Fruit fly (Drosophila melanogaster) whole organism, pupa: ENCODE measurements around the gene omd.

Experiments
- CG10348 ChIP-seq: fragments of 200-800 bp; sonication (Bioruptor generic); IDR thresholded peaks from 2 replicates; pipeline ENCODE4 v1.3.6; 2022; ENCODE audit warnings: missing biosample characterization, missing genetic modification characterization
- CG12605 ChIP-seq: fragments of 200-800 bp; sonication (Bioruptor generic); IDR thresholded peaks from 2 replicates; pipeline ENCODE4 v1.3.6; 2022; ENCODE audit warnings: missing biosample characterization, missing genetic modification characterization
- CG13204 ChIP-seq: fragments of 200-800 bp; sonication (Bioruptor generic); optimal IDR thresholded peaks from 2 replicates; lab custom pipeline; 2018; ENCODE audit warnings: missing biosample characterization, mild to moderate bottlenecking, missing genetic modification characterization, moderate library complexity
- CG14655 ChIP-seq: fragments of 200-800 bp; sonication (Bioruptor generic); optimal IDR thresholded peaks from 3 replicates; lab custom pipeline; 2017; ENCODE audit warnings: mild to moderate bottlenecking, missing biosample characterization, missing genetic modification reagents, missing genetic modification characterization
- CG15710 ChIP-seq: fragments of 200-800 bp; sonication (Bioruptor generic); optimal IDR thresholded peaks from 2 replicates; lab custom pipeline; 2018; ENCODE audit warnings: missing biosample characterization, mild to moderate bottlenecking, missing genetic modification characterization, moderate library complexity
- CG17806 ChIP-seq: fragments of 200-800 bp; sonication (Bioruptor generic); optimal IDR thresholded peaks from 2 replicates; lab custom pipeline; 2018; ENCODE audit warnings: missing biosample characterization, mild to moderate bottlenecking, missing genetic modification characterization, moderate library complexity
- CG32121 ChIP-seq: fragments of 200-800 bp; sonication (Bioruptor generic); IDR thresholded peaks from 2 replicates; pipeline ENCODE4 v1.3.6; 2022; ENCODE audit warnings: missing biosample characterization, missing genetic modification characterization
- CG34367 ChIP-seq: fragments of 200-800 bp; sonication (Bioruptor generic); optimal IDR thresholded peaks from 2 replicates; lab custom pipeline; 2018; ENCODE audit warnings: missing biosample characterization, mild to moderate bottlenecking, missing genetic modification characterization
- CG4496 ChIP-seq: fragments of 200-800 bp; sonication (Bioruptor generic); IDR thresholded peaks from 3 replicates; pipeline ENCODE4 v1.3.6; 2022; ENCODE audit warnings: missing biosample characterization, missing genetic modification characterization
- CG8159 ChIP-seq: fragments of 200-800 bp; sonication (Bioruptor generic); optimal IDR thresholded peaks from 3 replicates; lab custom pipeline; 2018; ENCODE audit warnings: missing biosample characterization, mild to moderate bottlenecking, missing genetic modification characterization, moderate library complexity
- CG8301 ChIP-seq: fragments of 200-800 bp; sonication (Bioruptor generic); optimal IDR thresholded peaks from 2 replicates; lab custom pipeline; 2018; ENCODE audit warnings: missing biosample characterization, mild to moderate bottlenecking, missing genetic modification characterization
- CG9948 ChIP-seq: fragments of 200-800 bp; sonication (Bioruptor generic); optimal IDR thresholded peaks from 2 replicates; lab custom pipeline; 2018; ENCODE audit warnings: missing biosample characterization, mild to moderate bottlenecking, missing genetic modification characterization, moderate library complexity
- D1 ChIP-seq: fragments of 200-800 bp; sonication (Bioruptor generic); optimal IDR thresholded peaks from 2 replicates; lab custom pipeline; 2018; ENCODE audit warnings: missing biosample characterization, mild to moderate bottlenecking, missing genetic modification characterization, moderate library complexity
- EcR ChIP-seq: fragments of 200-800 bp; sonication (Bioruptor generic); optimal IDR thresholded peaks from 3 replicates; lab custom pipeline; 2019; ENCODE audit warnings: missing biosample characterization, missing genetic modification characterization, mild to moderate bottlenecking, moderate library complexity, missing genetic modification reagents
- Ets98B ChIP-seq: fragments of 200-800 bp; sonication (Bioruptor generic); IDR thresholded peaks from 2 replicates; pipeline ENCODE4 v1.3.6; 2022; ENCODE audit warnings: missing biosample characterization, missing genetic modification characterization
- Pif1A ChIP-seq: fragments of 200-800 bp; sonication (Bioruptor generic); optimal IDR thresholded peaks from 3 replicates; lab custom pipeline; 2016; ENCODE audit warnings: missing biosample characterization, missing genetic modification characterization
- Pif1B ChIP-seq: fragments of 200-800 bp; sonication (Bioruptor generic); optimal IDR thresholded peaks from 3 replicates; lab custom pipeline; 2016; ENCODE audit warnings: missing biosample characterization, missing genetic modification characterization
- Snoo ChIP-seq: fragments of 200-800 bp; sonication (Bioruptor generic); optimal IDR thresholded peaks from 3 replicates; lab custom pipeline; 2017; ENCODE audit warnings: missing biosample characterization, mild to moderate bottlenecking, missing genetic modification characterization, inconsistent platforms
- fd96Ca ChIP-seq: fragments of 200-800 bp; sonication (Bioruptor generic); IDR thresholded peaks from 3 replicates; pipeline ENCODE4 v1.3.6; 2022; ENCODE audit warnings: missing biosample characterization, missing genetic modification characterization
- gl ChIP-seq: fragments of 200-800 bp; sonication (Bioruptor generic); optimal IDR thresholded peaks from 2 replicates; lab custom pipeline; 2018; ENCODE audit warnings: missing biosample characterization, mild to moderate bottlenecking, missing genetic modification characterization
- rn ChIP-seq: fragments of 200-800 bp; sonication (Bioruptor generic); IDR thresholded peaks from 2 replicates; pipeline ENCODE4 v1.3.6; 2022; ENCODE audit warnings: missing biosample characterization, missing genetic modification characterization

omd gene

dm6 chr3R:13686371-13687211, at the start of gene omd:
Gene omd, minus strand, starts transcription at chr3R:13687210.
- TF ChIP-seq CG34367 (tag; lab: Kevin White, UChicago): peak; percentile 12
- TF ChIP-seq CG32121 (GFP tag; lab: Robert Waterston, UW): peak; percentile 23; the same call in 1 of the 2 replicates
- TF ChIP-seq Pif1A (GFP tag; lab: Kevin White, UChicago): peak; percentile 17
- no peak for TF ChIP-seq Pif1B (GFP tag; lab: Kevin White, UChicago)
- TF ChIP-seq CG4496 (GFP tag; lab: Robert Waterston, UW): peak; percentile 59; the same call in 1 of the 3 replicates
- peak; percentile 54; the same call in 1 of the 2 replicates for TF ChIP-seq Ets98B (GFP tag; lab: Robert Waterston, UW)
- no peak for TF ChIP-seq CG9948
- TF ChIP-seq fd96Ca (GFP tag; lab: Robert Waterston, UW): peak; percentile 67; the same call in 1 of the 3 replicates

- no peak for TF ChIP-seq CG34367 (tag; lab: Kevin White, UChicago)
- no peak for TF ChIP-seq D1
- TF ChIP-seq CG15710: no peak
- TF ChIP-seq Pif1B (GFP tag; lab: Kevin White, UChicago): no peak
- no peak for TF ChIP-seq CG8301 (tag; lab: Kevin White, UChicago)
- TF ChIP-seq CG8159 (tag; lab: Kevin White, UChicago): no peak
- no peak for TF ChIP-seq CG10348 (GFP tag; lab: Robert Waterston, UW)
- TF ChIP-seq CG9948: no peak
- TF ChIP-seq CG14655: no peak
- TF ChIP-seq CG4496 (GFP tag; lab: Robert Waterston, UW): no peak
- no peak for TF ChIP-seq Ets98B (GFP tag; lab: Robert Waterston, UW)
- no peak for TF ChIP-seq CG12605 (GFP tag; lab: Robert Waterston, UW)
- TF ChIP-seq gl (tag; lab: Kevin White, UChicago): no peak
- no peak for TF ChIP-seq rn (GFP tag; lab: Robert Waterston, UW)
- no peak for TF ChIP-seq fd96Ca (GFP tag; lab: Robert Waterston, UW)
- TF ChIP-seq CG13204 (GFP tag; lab: Kevin White, UChicago): no peak
Measured at dm6 chr3R:13735304-13735898, 48.4 kb upstream of the omd start.

dm6 chr3R:13730005-13730404, 43.0 kb upstream of the omd start:
- TF ChIP-seq CG4496 (GFP tag; lab: Robert Waterston, UW) (peak; percentile 51; the same call in 1 of the 3 replicates), CG10348 (GFP tag; lab: Robert Waterston, UW) (no peak)

DNA sequence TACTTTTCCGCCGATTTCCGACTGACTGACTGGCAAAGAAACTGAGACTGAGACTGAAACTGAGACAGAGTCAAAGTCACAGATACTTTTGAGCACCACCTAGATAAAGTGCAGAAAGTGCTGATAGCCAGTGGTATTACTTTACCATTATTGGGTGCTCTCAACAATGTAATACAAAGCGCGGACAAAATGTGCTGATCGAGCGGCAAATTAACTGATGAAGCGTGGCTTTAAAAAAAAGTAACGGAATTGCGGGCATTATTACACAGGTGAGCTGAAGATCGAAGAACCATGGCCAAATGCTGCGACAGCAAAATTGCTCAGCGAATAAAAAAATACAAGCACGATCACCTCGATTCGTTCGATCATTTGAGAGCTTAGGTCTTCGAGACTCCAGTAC, 41.9 kb upstream of the omd start:
- TF ChIP-seq rn (GFP tag; lab: Robert Waterston, UW) (no peak), CG12605 (GFP tag; lab: Robert Waterston, UW) (no peak), CG8159 (tag; lab: Kevin White, UChicago) (no peak), Snoo (tag; lab: Kevin White, UChicago) (no peak), fd96Ca (GFP tag; lab: Robert Waterston, UW) (no peak), CG32121 (GFP tag; lab: Robert Waterston, UW) (no peak), EcR (GFP tag; lab: Kevin White, UChicago) (no peak), Pif1A (GFP tag; lab: Kevin White, UChicago) (no peak), CG10348 (GFP tag; lab: Robert Waterston, UW) (no peak), CG9948 (no peak), D1 (no peak), CG14655 (no peak), gl (tag; lab: Kevin White, UChicago) (no peak), Ets98B (GFP tag; lab: Robert Waterston, UW) (no peak), CG8301 (tag; lab: Kevin White, UChicago) (no peak), CG34367 (tag; lab: Kevin White, UChicago) (no peak)

- TF ChIP-seq CG14655 (no peak), CG8301 (tag; lab: Kevin White, UChicago) (no peak), EcR (GFP tag; lab: Kevin White, UChicago) (no peak), CG10348 (GFP tag; lab: Robert Waterston, UW) (no peak), D1 (no peak), gl (tag; lab: Kevin White, UChicago) (no peak), Pif1A (GFP tag; lab: Kevin White, UChicago) (no peak), CG17806 (tag; lab: Kevin White, UChicago) (no peak), CG8159 (tag; lab: Kevin White, UChicago) (no peak), Ets98B (GFP tag; lab: Robert Waterston, UW) (no peak), CG9948 (no peak), CG15710 (no peak), Pif1B (GFP tag; lab: Kevin White, UChicago) (no peak), CG32121 (GFP tag; lab: Robert Waterston, UW) (no peak), CG12605 (GFP tag; lab: Robert Waterston, UW) (no peak), CG13204 (GFP tag; lab: Kevin White, UChicago) (no peak)
Measured at dm6 chr3R:13726795-13727194, 39.8 kb upstream of the omd start.
